Worm (Caenorhabditis elegans): Measurements from ENCODE around the gene T04C12.11.
A peak's percentile ranks its signal among the peaks of the same experiment; 100 is the strongest.

The T04C12.11 gene

DNA sequence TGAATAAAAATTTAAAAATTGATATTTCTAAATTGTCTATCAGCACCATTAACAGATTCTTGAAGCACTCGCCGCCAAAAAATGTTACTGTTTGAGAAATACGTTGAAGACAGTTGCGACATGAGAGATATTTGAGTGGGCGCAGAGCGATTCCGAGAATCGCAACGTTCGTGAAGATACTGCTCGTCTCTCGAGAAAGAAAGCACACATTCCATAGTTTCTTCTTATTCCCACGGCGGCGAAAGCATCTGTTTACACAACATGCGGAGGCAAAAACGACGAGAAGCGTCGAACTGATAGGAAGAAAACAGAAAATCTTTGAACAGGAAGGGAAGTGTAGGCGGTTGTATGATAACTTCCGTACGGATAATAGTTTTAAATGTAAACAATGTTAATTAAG lies 22.4 kb upstream of the T04C12.11 start (continued):
- TF ChIP-seq sdz-12 (GFP tag; optimal IDR thresholded peaks at IDR 0.05) (peak; percentile 21), R02D3.7 (tag; optimal IDR thresholded peaks at IDR 0.05) (no peak), lsy-2 (tag; optimal IDR thresholded peaks at IDR 0.05) (peak; percentile 13 to 36), saeg-2 (GFP tag; IDR thresholded peaks at IDR 0.05) (no peak), set-16 (GFP tag; IDR thresholded peaks at IDR 0.05) (no peak), gei-8 (GFP tag; optimal IDR thresholded peaks at IDR 0.05) (no peak), lin-29 (GFP tag; IDR thresholded peaks at IDR 0.05) (no peak; the same call in 1 of the 2 replicates), ceh-62 (tag; optimal IDR thresholded peaks at IDR 0.05) (no peak), dmd-8 (GFP tag; IDR thresholded peaks at IDR 0.05) (0 out of 2 replicates have a peak, but pooled peaks have one; percentile 9), nhr-41 (GFP tag; IDR thresholded peaks at IDR 0.05) (no peak), nhr-10 (tag; optimal IDR thresholded peaks at IDR 0.05) (no peak), ceh-44 (GFP tag; IDR thresholded peaks at IDR 0.05) (no peak), nhr-25 (tag; optimal IDR thresholded peaks at IDR 0.05; ENCODE audit: borderline replicate concordance, insufficient read depth) (no peak), ztf-11 (tag; optimal IDR thresholded peaks at IDR 0.05) (no peak), aha-1 (tag) (peak; percentile 94), dve-1 (tag; optimal IDR thresholded peaks at IDR 0.05; ENCODE audit: insufficient read depth) (peak; percentile 11), T20F7.1 (GFP tag; optimal IDR thresholded peaks at IDR 0.05) (no peak), lin-13 (GFP tag; optimal IDR thresholded peaks at IDR 0.05) (peak; percentile 16), tag-97 (GFP tag; IDR thresholded peaks at IDR 0.05) (no peak), mdl-1 (tag; optimal IDR thresholded peaks at IDR 0.05) (no peak), lin-15B (tag; optimal IDR thresholded peaks at IDR 0.05) (no peak), hlh-11 (tag; optimal IDR thresholded peaks at IDR 0.05) (peak; percentile 78), F26F4.8 (GFP tag; conservative IDR thresholded peaks at IDR 0.05) (no peak), fos-1 (tag; optimal IDR thresholded peaks at IDR 0.05) (no peak), nhr-28 (tag; optimal IDR thresholded peaks at IDR 0.05) (peak; percentile 32), ceh-28 (tag; optimal IDR thresholded peaks at IDR 0.05) (no peak), Y5F2A.4 (GFP tag; optimal IDR thresholded peaks at IDR 0.05) (no peak), tra-1 (GFP tag; IDR thresholded peaks at IDR 0.05) (0 out of 2 replicates have a peak, but pooled peaks have one; percentile 48), zfp-3 (GFP tag; conservative IDR thresholded peaks at IDR 0.05) (no peak), dmd-9 (GFP tag; IDR thresholded peaks at IDR 0.05) (peak; percentile 44; the same call in 1 of the 2 replicates), zip-11 (GFP tag; IDR thresholded peaks at IDR 0.05) (no peak)

DNA sequence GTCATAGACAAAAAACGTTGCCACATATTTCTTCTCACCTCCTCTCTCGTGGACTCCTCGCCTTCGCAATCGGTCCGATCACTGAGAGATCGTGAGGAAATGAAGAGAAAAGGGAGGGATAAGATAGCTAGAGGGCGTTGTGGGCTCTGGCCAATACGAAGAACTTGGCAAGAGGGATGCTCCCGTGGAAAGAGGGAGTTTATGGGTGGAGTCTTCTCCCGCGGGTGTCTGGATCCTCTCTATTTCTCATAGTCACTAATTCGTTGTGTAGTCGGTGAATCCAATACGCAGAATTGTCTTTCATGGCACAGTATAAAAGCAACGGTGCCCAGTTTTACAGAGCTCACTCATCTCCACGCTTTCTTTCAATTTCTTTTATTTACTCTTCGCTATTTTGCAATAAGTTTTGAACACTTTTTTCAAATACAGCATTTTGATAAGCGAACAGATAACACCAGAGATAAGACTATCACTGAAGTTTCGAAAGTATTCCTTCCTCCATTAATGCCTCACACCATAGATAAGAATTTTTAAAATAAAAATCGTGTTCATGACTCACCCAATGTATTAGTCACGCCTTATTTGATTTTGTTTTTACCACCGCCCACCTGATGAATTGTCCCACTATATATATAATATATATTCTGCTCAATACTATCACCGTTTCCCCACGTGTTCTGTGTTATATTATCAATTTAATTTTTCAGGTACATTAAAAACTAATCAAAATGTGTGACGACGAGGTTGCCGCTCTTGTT lies 20.4 kb upstream of the T04C12.11 start, which contains the start of gene act-1:
Gene act-1 (plus strand): TSS at position 708 of the 758 bp plus-strand sequence.
- TF ChIP-seq set-16 (GFP tag; IDR thresholded peaks at IDR 0.05) (0 out of 2 replicates have a peak, but pooled peaks have one; percentile 13), hmg-1.1 (GFP tag; IDR thresholded peaks at IDR 0.05) (0 out of 2 replicates have a peak, but pooled peaks have one; percentile 33), pqm-1 (tag; optimal IDR thresholded peaks at IDR 0.05) (peak; percentile 95), F10B5.3 (tag; optimal IDR thresholded peaks at IDR 0.05) (no peak), mes-2 (tag; optimal IDR thresholded peaks at IDR 0.05; ENCODE audit: poor library complexity, severe bottlenecking) (no peak), nhr-11 (tag; optimal IDR thresholded peaks at IDR 0.05) (peak; percentile 73), hlh-11 (tag; optimal IDR thresholded peaks at IDR 0.05) (peak; percentile 34), dve-1 (tag; optimal IDR thresholded peaks at IDR 0.05; ENCODE audit: insufficient read depth) (peak; percentile 26), mdl-1 (tag; optimal IDR thresholded peaks at IDR 0.05) (no peak), unc-62 (GFP tag; optimal IDR thresholded peaks at IDR 0.05 in 1 of 2) (peak in 1 of 2 experiments; percentile 54), unc-62 (tag; optimal IDR thresholded peaks at IDR 0.05) (no peak), nhr-28 (tag; optimal IDR thresholded peaks at IDR 0.05) (peak; percentile 66), ama-1 (optimal IDR thresholded peaks at IDR 0.05) (peak; percentile 5), ctbp-1 (GFP tag; IDR thresholded peaks at IDR 0.05) (0 out of 2 replicates have a peak, but pooled peaks have one; percentile 61), nhr-77 (tag; optimal IDR thresholded peaks at IDR 0.05) (peak; percentile 6), arid-1 (GFP tag; conservative IDR thresholded peaks at IDR 0.05) (0 out of 2 replicates have a peak, but pooled peaks have one; percentile 4), dmd-6 (GFP tag; IDR thresholded peaks at IDR 0.05) (0 out of 2 replicates have a peak, but pooled peaks have one; percentile 41), sdz-12 (GFP tag; optimal IDR thresholded peaks at IDR 0.05) (no peak), daf-16 (GFP tag; optimal IDR thresholded peaks at IDR 0.05) (peak in 1 of 2 experiments; percentile 95), daf-16 (tag; optimal IDR thresholded peaks at IDR 0.05) (no peak)

All from whole organism, L4 larva.